Worm (Caenorhabditis elegans) whole organism, L3 larva: ENCODE data around the gene Y32B12B.4.

Experiments used
- egl-5 ChIP-seq: fragments of 150-350 bp; optimal IDR thresholded peaks from 2 replicates; lab custom pipeline; 2017; ENCODE audit warnings: missing biosample characterization, missing genetic modification reagents, missing genetic modification characterization, inconsistent platforms
- elt-2 ChIP-seq: sonication (generic microtip); optimal IDR thresholded peaks from 2 replicates; lab custom pipeline; 2016; ENCODE audit warnings: missing genetic modification reagents, mild to moderate bottlenecking, missing genetic modification characterization, missing compliant biosample characterization
- fkh-10 ChIP-seq: sonication (generic microtip); optimal IDR thresholded peaks from 2 replicates; lab custom pipeline; 2017; ENCODE audit warnings: missing biosample characterization, missing genetic modification reagents, missing genetic modification characterization
- nhr-28 ChIP-seq: fragments of 150-350 bp; optimal IDR thresholded peaks from 2 replicates; lab custom pipeline; 2014; ENCODE audit warnings: missing biosample characterization, missing genetic modification characterization
- nhr-43 ChIP-seq: sonication (generic microtip); optimal IDR thresholded peaks from 2 replicates; lab custom pipeline; 2016; ENCODE audit warnings: mild to moderate bottlenecking, missing genetic modification characterization, missing compliant biosample characterization; ENCODE audit not compliant: poor library complexity, severe bottlenecking
- pha-4 ChIP-seq: fragments of 150-350 bp; optimal IDR thresholded peaks from 2 replicates; lab custom pipeline; 2014; ENCODE audit warnings: missing biosample characterization, missing genetic modification reagents, missing genetic modification characterization
- pqm-1 ChIP-seq: fragments of 150-350 bp; optimal IDR thresholded peaks from 2 replicates; lab custom pipeline; 2017; ENCODE audit warnings: missing biosample characterization, missing genetic modification characterization, inconsistent platforms
- unc-39 ChIP-seq: sonication (generic microtip); optimal IDR thresholded peaks from 4 replicates; lab custom pipeline; 2017; ENCODE audit warnings: missing biosample characterization, missing genetic modification characterization
- unc-62 ChIP-seq: fragments of 150-350 bp; sonication (generic microtip); optimal IDR thresholded peaks from 4 replicates; lab custom pipeline; 2014; ENCODE audit warnings: missing biosample characterization, missing genetic modification reagents, missing genetic modification characterization

Y32B12B.4 gene

DNA sequence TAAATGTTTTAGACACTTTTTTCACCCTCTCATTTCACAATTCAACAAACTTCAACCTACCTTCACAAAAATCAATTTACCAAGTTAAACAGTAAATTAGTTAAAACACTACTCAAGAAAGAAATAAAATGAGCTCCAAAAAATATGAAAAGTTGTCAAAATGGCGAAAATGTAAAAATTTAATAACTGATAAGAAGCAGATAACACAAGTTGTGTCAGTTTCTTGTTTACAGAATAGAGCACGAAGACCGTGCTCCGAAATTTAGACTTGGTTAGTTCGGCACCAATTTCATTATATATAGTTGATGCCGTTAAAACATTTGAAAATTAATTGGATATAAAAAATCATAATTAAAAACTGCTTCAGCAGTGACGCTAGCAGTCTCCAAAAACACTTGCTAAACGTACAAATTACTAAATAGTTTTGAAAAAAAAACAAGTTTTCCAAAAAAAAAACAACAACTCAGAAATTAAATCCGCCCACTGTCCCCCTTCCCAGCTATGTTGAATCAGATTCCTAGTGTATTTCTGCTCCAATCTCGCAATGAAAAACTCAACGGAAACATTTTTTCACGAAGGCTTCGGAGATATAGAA is 57.8 kb downstream of the Y32B12B.4 start, which contains the start of gene srw-54:
Gene srw-54 (plus strand): TSS at position 545 of the 595 bp plus-strand sequence.
- no peak for TF ChIP-seq nhr-43 (tag; lab: Kevin White, UChicago)
- no peak for TF ChIP-seq egl-5 (tag; lab: Kevin White, UChicago)
- TF ChIP-seq unc-39: no peak
- TF ChIP-seq nhr-28 (tag; lab: Kevin White, UChicago): no peak
- TF ChIP-seq elt-2: peak; percentile 76
- TF ChIP-seq pha-4 (tag; lab: Kevin White, UChicago): peak; percentile 66
- TF ChIP-seq fkh-10 (GFP tag; lab: Kevin White, UChicago): no peak
- no peak for TF ChIP-seq unc-62 (GFP tag; lab: Kevin White, UChicago)
- peak; percentile 33 for TF ChIP-seq pqm-1 (tag; lab: Kevin White, UChicago)
- TF ChIP-seq, all 47 proteins: peak for 3
